Worm (Caenorhabditis elegans) whole organism, L4/young adult: ENCODE measurements around the gene apb-1.

ENCODE experiments used
- W03F9.2 ChIP-seq: fragments of 150-350 bp; optimal IDR thresholded peaks from 2 replicates; lab custom pipeline; 2014; ENCODE audit warnings: missing biosample characterization, missing genetic modification characterization
- dao-5 ChIP-seq: sonication (generic microtip); optimal IDR thresholded peaks from 2 replicates; lab custom pipeline; 2016; ENCODE audit warnings: missing genotype, missing genetic modification characterization, moderate library complexity, missing compliant biosample characterization
- him-1 ChIP-seq: sonication (generic microtip); optimal IDR thresholded peaks from 2 replicates; lab custom pipeline; 2016; ENCODE audit warnings: missing genotype, missing genetic modification reagents, missing genetic modification characterization, missing compliant biosample characterization

ce11 chrIII:2636137-2636536 is 39.3 kb upstream of the apb-1 start, which contains the start of gene zmp-2:
- TF ChIP-seq dao-5 (tag; lab: Kevin White, UChicago) (no peak), W03F9.2 (tag; lab: Kevin White, UChicago) (no peak), him-1 (tag; lab: Kevin White, UChicago) (no peak)
